Worm (Caenorhabditis elegans) whole organism, L2 larva: ENCODE measurements around the gene col-131.

Experiments
- aly-2 ChIP-seq: fragments of 150-350 bp; optimal IDR thresholded peaks from 2 replicates; lab custom pipeline; 2014; ENCODE audit warnings: missing biosample characterization, missing genetic modification characterization
- ama-1 ChIP-seq: fragments of 150-350 bp; optimal IDR thresholded peaks from 2 replicates; lab custom pipeline; 2018; ENCODE audit warnings: inconsistent platforms
- crh-2 ChIP-seq: sonication (generic microtip); optimal IDR thresholded peaks from 2 replicates; lab custom pipeline; 2017; ENCODE audit warnings: missing biosample characterization, missing genetic modification characterization
- dmd-4 ChIP-seq: sonication (generic microtip); optimal IDR thresholded peaks from 2 replicates; lab custom pipeline; 2017; ENCODE audit warnings: missing biosample characterization, missing genetic modification characterization
- egl-27 ChIP-seq: sonication (generic microtip); optimal IDR thresholded peaks from 3 replicates; lab custom pipeline; 2017; ENCODE audit warnings: missing biosample characterization, missing genetic modification reagents, missing genetic modification characterization
- elt-1 ChIP-seq: fragments of 150-350 bp; optimal IDR thresholded peaks from 2 replicates; lab custom pipeline; 2014; ENCODE audit warnings: missing biosample characterization, missing genetic modification characterization
- elt-3 ChIP-seq: sonication (generic microtip); optimal IDR thresholded peaks from 2 replicates; lab custom pipeline; 2017; ENCODE audit warnings: missing biosample characterization, missing genetic modification characterization
- lin-39 ChIP-seq: fragments of 150-350 bp; optimal IDR thresholded peaks from 2 replicates; lab custom pipeline; 2014; ENCODE audit warnings: missing biosample characterization, missing genetic modification reagents, missing genetic modification characterization
- mdl-1 ChIP-seq, 2 experiments: fragments of 150-350 bp in 1 of 2; sonication (generic microtip) in 1 of 2; optimal IDR thresholded peaks; 2 replicates each; lab custom pipeline; 2017; ENCODE audit warnings: missing biosample characterization in 2 of 2, missing genetic modification characterization in 2 of 2
- nhr-12 ChIP-seq: fragments of 150-350 bp; optimal IDR thresholded peaks from 2 replicates; lab custom pipeline; 2014; ENCODE audit warnings: missing biosample characterization, missing genetic modification characterization
- peb-1 ChIP-seq: fragments of 150-350 bp; optimal IDR thresholded peaks from 2 replicates; lab custom pipeline; 2014; ENCODE audit warnings: missing biosample characterization, missing genetic modification characterization
- snpc-4 ChIP-seq: fragments of 150-350 bp; optimal IDR thresholded peaks from 2 replicates; lab custom pipeline; 2014; ENCODE audit warnings: missing biosample characterization, missing genetic modification characterization
- unc-55 ChIP-seq: fragments of 150-350 bp; sonication (generic microtip); optimal IDR thresholded peaks from 3 replicates; lab custom pipeline; 2014; ENCODE audit warnings: missing biosample characterization, missing genetic modification reagents, missing genetic modification characterization
- unc-62 ChIP-seq: fragments of 150-350 bp; optimal IDR thresholded peaks from 2 replicates; lab custom pipeline; 2014; ENCODE audit warnings: missing biosample characterization, missing genetic modification reagents, missing genetic modification characterization

ce11 chrIV:13075625-13076252 is 8.6 kb upstream of the col-131 start:
- no peak for TF ChIP-seq egl-27
- no peak for TF ChIP-seq unc-55 (GFP tag; lab: Kevin White, UChicago)
- no peak for TF ChIP-seq elt-1
- no peak for TF ChIP-seq snpc-4 (tag; lab: Kevin White, UChicago)
- no peak for TF ChIP-seq unc-62
- no peak for TF ChIP-seq elt-3 (tag; lab: Kevin White, UChicago)
- no peak for TF ChIP-seq aly-2 (tag; lab: Kevin White, UChicago)
- no peak for TF ChIP-seq ama-1 (lab: Kevin White, UChicago)
- TF ChIP-seq peb-1 (tag; lab: Kevin White, UChicago), result no peak
- no peak for TF ChIP-seq dmd-4 (tag; lab: Kevin White, UChicago)
- TF ChIP-seq lin-39, result no peak
- no peak for TF ChIP-seq crh-2
- TF ChIP-seq mdl-1 (tag; optimal IDR thresholded peaks at IDR 0.05; lab: Kevin White, UChicago), result no peak
- TF ChIP-seq nhr-12 (tag; lab: Kevin White, UChicago), result no peak
